Worm (Caenorhabditis elegans): ENCODE results near the gene C43F9.11.

DNA sequence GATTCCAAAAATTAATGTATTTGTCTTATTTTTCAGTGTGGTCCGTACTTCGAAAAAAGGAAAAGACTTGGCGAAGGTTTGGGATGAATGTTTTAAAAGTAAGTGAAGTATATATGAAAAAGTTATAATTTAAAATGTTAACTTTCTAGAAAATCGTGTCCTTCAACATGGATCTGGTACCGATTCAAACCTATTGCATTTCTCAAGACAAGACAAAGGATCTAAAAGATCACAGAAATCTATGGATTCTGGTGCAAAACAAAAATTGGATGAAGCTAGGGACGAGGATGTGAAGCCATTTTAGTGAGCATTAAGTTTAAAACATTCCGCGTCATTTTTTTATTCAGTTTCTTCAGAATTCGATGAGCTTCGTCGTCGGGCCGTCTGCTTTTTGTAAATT, 41.7 kb upstream of the C43F9.11 start, which contains the start of gene zim-2:
- no peak for TF ChIP-seq nhr-77 (tag; optimal IDR thresholded peaks at IDR 0.05)
- no peak for TF ChIP-seq mdl-1 (tag; optimal IDR thresholded peaks at IDR 0.05)
- TF ChIP-seq skn-1 (tag; optimal IDR thresholded peaks at IDR 0.05), result no peak
- TF ChIP-seq ceh-82 (tag; optimal IDR thresholded peaks at IDR 0.05), result no peak
- TF ChIP-seq hpl-2 (GFP tag; optimal IDR thresholded peaks at IDR 0.05), result no peak
- TF ChIP-seq egl-13 (tag; optimal IDR thresholded peaks at IDR 0.05), result no peak
- no peak for TF ChIP-seq zag-1 (tag; optimal IDR thresholded peaks at IDR 0.05)
- no peak for TF ChIP-seq jun-1 (tag; optimal IDR thresholded peaks at IDR 0.05)
- no peak for TF ChIP-seq mef-2 (tag; optimal IDR thresholded peaks at IDR 0.05)
- TF ChIP-seq rnt-1 (tag; optimal IDR thresholded peaks at IDR 0.05), result no peak
- TF ChIP-seq Y116A8C.19 (tag; optimal IDR thresholded peaks at IDR 0.05; ENCODE audit: borderline replicate concordance), result no peak
- TF ChIP-seq ces-1 (GFP tag; optimal IDR thresholded peaks at IDR 0.05), result no peak
- no peak for TF ChIP-seq fkh-10 (GFP tag; optimal IDR thresholded peaks at IDR 0.05)

Data from whole organism, L1 larva.